Worm (Caenorhabditis elegans): ENCODE results near the gene R03D7.2.

ce11 chrII:10959676-10960075 lies 24.7 kb upstream of the R03D7.2 start:
- TF ChIP-seq nhr-76 (tag; optimal IDR thresholded peaks at IDR 0.05) (no peak), blmp-1 (tag; optimal IDR thresholded peaks at IDR 0.05) (peak; percentile 69), nhr-47 (tag; optimal IDR thresholded peaks at IDR 0.05) (no peak), ceh-82 (tag; optimal IDR thresholded peaks at IDR 0.05) (no peak), nhr-20 (tag; optimal IDR thresholded peaks at IDR 0.05) (no peak), fos-1 (tag; optimal IDR thresholded peaks at IDR 0.05) (no peak), lin-15B (tag; optimal IDR thresholded peaks at IDR 0.05) (no peak), ama-1 (optimal IDR thresholded peaks at IDR 0.05) (no peak), xbp-1 (tag; optimal IDR thresholded peaks at IDR 0.05) (no peak), ces-1 (GFP tag; optimal IDR thresholded peaks at IDR 0.05) (no peak), lin-13 (GFP tag; optimal IDR thresholded peaks at IDR 0.05) (no peak), nhr-237 (tag; optimal IDR thresholded peaks at IDR 0.05) (no peak)
